Worm (Caenorhabditis elegans) whole organism, dauer: ENCODE measurements around the gene nlp-21.

ENCODE experiments used
- unc-62 ChIP-seq: sonication (generic microtip); optimal IDR thresholded peaks from 2 replicates; lab custom pipeline; 2017; ENCODE audit warnings: missing biosample characterization, missing genetic modification reagents, missing genetic modification characterization

Gene nlp-21

DNA sequence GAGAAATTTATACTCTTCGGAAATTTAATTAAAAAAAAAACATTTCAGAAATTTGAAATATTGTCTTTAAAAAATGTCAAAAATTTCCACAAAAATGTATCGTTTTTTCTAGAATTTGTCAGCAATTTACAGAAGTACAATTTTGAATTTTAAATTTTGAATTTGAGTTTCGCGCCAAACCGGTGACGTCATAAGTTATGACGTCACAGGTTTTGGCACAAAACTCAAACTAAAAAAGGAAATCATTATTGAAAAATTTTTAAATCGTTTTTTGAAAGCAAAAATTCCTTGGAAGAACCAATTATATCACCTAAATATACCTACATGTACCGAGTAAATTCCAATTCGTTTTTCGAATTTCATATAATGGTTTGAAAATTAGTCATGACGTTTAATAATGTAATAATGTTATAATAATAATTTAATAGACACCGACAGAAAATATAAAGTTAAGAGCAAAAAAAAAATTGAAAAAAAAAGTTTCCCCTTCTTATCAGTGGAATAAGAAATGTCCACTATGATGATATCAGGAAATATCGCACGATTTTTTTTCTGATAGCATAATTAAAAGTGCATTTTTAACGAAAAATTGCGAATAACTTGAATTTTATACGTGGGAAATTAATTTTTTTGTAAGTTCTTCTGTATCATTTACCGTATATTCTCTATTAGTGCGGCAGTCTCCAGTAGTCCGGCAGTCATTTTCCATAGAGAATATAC, 42.8 kb downstream of the nlp-21 start:
- TF ChIP-seq unc-62 (GFP tag; lab: Kevin White, UChicago) = no peak

DNA sequence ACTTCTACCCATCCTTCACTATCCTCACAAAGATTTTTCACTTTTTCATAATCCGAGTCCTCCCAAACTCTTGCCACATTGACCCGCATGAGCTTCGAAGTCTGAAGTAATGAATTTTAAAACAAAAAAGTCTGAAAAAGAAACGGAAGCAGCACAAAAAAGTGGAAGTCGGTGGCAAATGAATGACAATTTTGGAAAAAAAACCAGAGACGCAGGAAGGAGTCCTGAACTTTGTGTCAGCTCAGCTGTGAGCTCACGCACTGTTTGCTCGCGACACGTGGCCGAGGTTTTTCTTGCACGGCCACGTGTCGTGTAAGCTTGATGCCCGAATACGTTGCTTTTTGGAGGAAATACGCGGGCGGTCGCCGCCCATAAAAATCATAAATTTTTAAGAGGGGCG, 46.7 kb downstream of the nlp-21 start, which contains the start of gene T28D6.7:
Gene T28D6.7 (minus strand): TSS at position 101 of the 400 bp plus-strand sequence.
- TF ChIP-seq unc-62 (GFP tag; lab: Kevin White, UChicago) = no peak

DNA sequence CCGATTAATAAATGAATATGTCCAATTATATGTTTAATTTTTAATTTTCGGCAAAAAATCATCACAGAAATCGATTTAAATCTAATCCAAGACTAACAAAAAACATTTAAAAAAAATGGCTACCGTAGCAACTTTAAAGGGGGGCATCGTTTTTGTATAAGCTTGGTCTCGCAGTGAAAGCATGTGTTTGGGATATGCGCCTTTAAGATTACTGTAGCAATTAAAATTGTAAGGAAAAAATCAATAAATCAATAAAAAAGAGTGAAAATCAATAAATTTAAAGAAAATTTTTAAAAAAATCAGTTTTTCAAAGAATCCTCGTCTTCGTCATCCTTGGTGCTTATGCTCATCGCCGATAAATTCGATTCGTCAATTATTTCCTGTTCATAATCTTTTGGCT, 48.9 kb downstream of the nlp-21 start:
- no peak for TF ChIP-seq unc-62 (GFP tag; lab: Kevin White, UChicago)

DNA sequence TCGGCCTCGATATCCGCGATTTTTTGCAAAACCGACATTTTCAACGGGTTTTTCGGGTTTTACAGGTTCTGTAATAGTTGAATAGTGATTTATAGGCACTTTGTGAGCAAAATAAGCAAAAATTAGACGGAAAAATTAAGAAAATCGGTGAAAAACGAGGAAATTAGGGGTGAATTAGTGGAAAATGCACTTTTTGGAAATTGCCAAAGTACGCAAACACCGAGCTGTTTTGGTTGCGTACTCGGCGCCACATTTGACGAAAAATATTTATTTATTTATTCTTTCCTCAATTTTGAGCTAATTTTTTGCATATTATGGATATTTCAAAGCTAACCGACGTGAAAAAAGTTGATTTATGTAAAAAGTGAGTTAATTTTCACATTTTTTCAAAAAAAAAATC, 50.0 kb downstream of the nlp-21 start, which contains the start of the genes T28D6.6 and pen-2:
Gene T28D6.6 (minus strand): TSS at position 68 of the 400 bp plus-strand sequence.
Gene pen-2 (plus strand): TSS at position 282 of the 400 bp plus-strand sequence.
- TF ChIP-seq unc-62 (GFP tag; lab: Kevin White, UChicago) = no peak

DNA sequence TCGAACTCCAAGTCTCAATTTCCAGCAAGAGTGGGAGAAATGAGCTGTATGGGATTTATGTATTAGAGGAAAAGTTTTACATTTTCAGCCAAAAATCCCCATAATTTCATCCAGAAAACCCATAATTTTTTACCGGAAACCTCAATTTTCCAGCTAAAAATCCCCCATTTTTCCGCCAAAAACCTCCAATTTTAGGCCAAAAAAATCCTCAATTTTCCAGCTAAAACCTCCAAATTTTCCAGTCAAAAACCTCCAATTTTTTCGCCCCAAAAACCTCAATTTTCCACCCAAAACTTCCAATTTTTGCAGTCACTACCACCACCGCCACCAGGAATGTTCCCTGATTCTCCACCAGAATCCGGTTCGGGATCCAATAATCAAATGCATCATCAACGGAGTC, 51.6 kb downstream of the nlp-21 start:
- TF ChIP-seq unc-62 (GFP tag; lab: Kevin White, UChicago) = no peak
